Worm (Caenorhabditis elegans) whole organism, midembryonic: ENCODE results near the gene W10C6.2.
"Not testable (repeated sequence)": the region's sequence is repeated elsewhere in the genome, so short reads cannot be mapped to it uniquely, and the experiment has no call there.

Source experiments
- T22C8.4 ChIP-seq: fragments of 200-800 bp; sonication (Bioruptor generic); IDR thresholded peaks from 2 replicates; pipeline ENCODE4 v1.3.6; 2022; ENCODE audit warnings: missing genetic modification characterization, missing compliant biosample characterization
- cog-1 ChIP-seq: sonication (generic microtip); optimal IDR thresholded peaks from 2 replicates; lab custom pipeline; 2016; ENCODE audit warnings: missing genetic modification characterization, missing compliant biosample characterization
- flt-1 ChIP-seq: fragments of 200-800 bp; sonication (Bioruptor generic); IDR thresholded peaks from 2 replicates; pipeline ENCODE4 v1.3.6; 2022; ENCODE audit warnings: missing genetic modification characterization, missing compliant biosample characterization
- klf-2 ChIP-seq: fragments of 200-800 bp; sonication (Bioruptor generic); conservative IDR thresholded peaks from 2 replicates; pipeline ENCODE4 v1.3.6; 2022; ENCODE audit warnings: missing genetic modification reagents, missing genetic modification characterization, missing compliant biosample characterization
- med-1 ChIP-seq: sonication (generic microtip); optimal IDR thresholded peaks from 2 replicates; lab custom pipeline; 2017; ENCODE audit warnings: missing genetic modification characterization, mild to moderate bottlenecking, missing compliant biosample characterization, antibody characterized with exemption, missing genetic modification reagents; ENCODE audit not compliant: insufficient read depth
- ref-1 ChIP-seq: fragments of 200-800 bp; sonication (Bioruptor generic); conservative IDR thresholded peaks from 2 replicates; pipeline ENCODE4 v1.3.6; 2022; ENCODE audit warnings: missing genetic modification reagents, missing genetic modification characterization, missing compliant biosample characterization
- tab-1 ChIP-seq: fragments of 200-800 bp; sonication (Bioruptor generic); IDR thresholded peaks from 2 replicates; pipeline ENCODE4 v1.3.6; 2022; ENCODE audit warnings: missing genetic modification characterization, missing compliant biosample characterization
- ztf-23 ChIP-seq: fragments of 200-800 bp; sonication (Bioruptor generic); IDR thresholded peaks from 2 replicates; pipeline ENCODE4 v1.3.6; 2022; ENCODE audit warnings: missing genetic modification reagents, missing genetic modification characterization, missing compliant biosample characterization
- ztf-29 ChIP-seq: fragments of 200-800 bp; sonication (Bioruptor generic); IDR thresholded peaks from 2 replicates; pipeline ENCODE4 v1.3.6; 2022; ENCODE audit warnings: missing genetic modification reagents, missing genetic modification characterization, missing compliant biosample characterization

Gene W10C6.2

DNA sequence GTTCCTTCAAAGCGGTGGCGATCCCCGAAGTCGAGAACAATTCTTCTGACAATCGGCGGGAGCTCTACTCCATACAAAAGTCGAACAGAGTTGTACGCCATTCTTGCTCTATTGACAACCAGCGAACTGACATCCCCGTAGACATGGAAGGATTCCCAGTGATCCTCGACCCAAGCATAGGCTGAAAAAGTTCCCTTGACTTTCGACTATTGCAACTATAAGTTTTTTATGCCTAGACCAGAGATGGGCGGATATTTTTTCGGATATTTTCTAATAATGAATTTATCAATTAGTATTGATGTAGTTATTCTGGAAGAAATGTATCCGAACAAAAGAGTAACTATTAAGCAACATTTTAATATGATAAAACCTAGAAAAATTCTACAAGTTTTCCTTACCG lies at the start of gene W10C6.2:
Gene W10C6.2 (minus strand): TSS at position 101 of the 400 bp plus-strand sequence.
- not testable (repeated sequence) for TF ChIP-seq flt-1 (GFP tag; lab: Robert Waterston, UW); ztf-29 (GFP tag; lab: Robert Waterston, UW); tab-1

- 0 out of 2 replicates have a peak, but pooled peaks have one; percentile 10 for TF ChIP-seq ztf-23
Measured at ce11 chrII:11168893-11169292, 47.2 kb upstream of the W10C6.2 start.

ce11 chrII:11167039-11167438 lies 45.3 kb upstream of the W10C6.2 start:
- TF ChIP-seq flt-1 (GFP tag; lab: Robert Waterston, UW) (no peak), tab-1 (no peak), ztf-23 (no peak), cog-1 (tag; lab: Kevin White, UChicago) (no peak), ztf-29 (GFP tag; lab: Robert Waterston, UW) (no peak), klf-2 (no peak), med-1 (GFP tag; lab: Kevin White, UChicago) (no peak), T22C8.4 (no peak), ref-1 (GFP tag; lab: Robert Waterston, UW) (no peak)

DNA sequence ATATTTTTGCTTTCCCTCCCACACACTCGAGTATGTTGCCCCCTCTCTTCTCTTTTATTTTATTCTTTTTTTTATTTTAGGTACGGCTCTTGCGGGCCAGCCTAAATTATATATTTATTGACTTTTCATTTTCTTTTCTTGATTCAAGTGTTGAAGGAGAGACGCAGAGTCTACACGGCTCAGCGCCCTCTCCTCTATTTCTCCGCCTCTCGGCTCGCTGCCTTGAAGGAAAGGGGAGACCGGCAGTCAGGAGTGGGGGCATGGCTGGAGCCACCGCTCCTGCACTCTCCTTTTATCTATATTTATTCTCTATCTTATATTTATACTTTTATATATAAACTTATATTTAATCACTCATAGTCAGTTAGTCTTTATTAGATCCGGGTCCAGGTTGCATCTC lies 44.7 kb upstream of the W10C6.2 start:
- TF ChIP-seq T22C8.4: no peak
- TF ChIP-seq tab-1: no peak
- no peak for TF ChIP-seq cog-1 (tag; lab: Kevin White, UChicago)
- TF ChIP-seq med-1 (GFP tag; lab: Kevin White, UChicago): no peak
- TF ChIP-seq flt-1 (GFP tag; lab: Robert Waterston, UW): no peak
- no peak for TF ChIP-seq ref-1 (GFP tag; lab: Robert Waterston, UW)
- no peak for TF ChIP-seq klf-2
- TF ChIP-seq ztf-23: no peak
- TF ChIP-seq ztf-29 (GFP tag; lab: Robert Waterston, UW): no peak

DNA sequence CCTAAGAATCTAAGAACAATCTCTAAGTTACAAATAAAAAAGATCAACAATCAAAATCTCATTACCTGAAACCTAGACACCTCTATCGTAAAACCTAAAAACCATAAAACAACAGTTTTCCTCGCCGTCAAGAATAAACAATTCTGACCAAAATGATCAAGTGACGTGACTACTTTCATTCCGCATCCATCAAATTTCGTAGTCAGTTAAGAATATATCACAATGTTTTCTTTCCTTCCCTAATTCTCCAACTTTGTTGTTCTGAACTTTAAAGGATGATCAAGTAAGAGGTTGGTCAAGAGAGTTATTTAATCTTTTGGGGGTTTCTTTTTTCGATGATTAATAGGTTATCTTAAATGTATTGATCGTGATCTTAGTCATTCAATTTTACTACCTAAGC lies 41.6 kb upstream of the W10C6.2 start:
- TF ChIP-seq klf-2: no peak
- no peak for TF ChIP-seq ztf-29 (GFP tag; lab: Robert Waterston, UW)
- TF ChIP-seq flt-1 (GFP tag; lab: Robert Waterston, UW): no peak
- TF ChIP-seq med-1 (GFP tag; lab: Kevin White, UChicago): no peak
- no peak for TF ChIP-seq ztf-23
- TF ChIP-seq ref-1 (GFP tag; lab: Robert Waterston, UW): no peak
- TF ChIP-seq cog-1 (tag; lab: Kevin White, UChicago): no peak
- TF ChIP-seq tab-1: no peak
- TF ChIP-seq T22C8.4: no peak

DNA sequence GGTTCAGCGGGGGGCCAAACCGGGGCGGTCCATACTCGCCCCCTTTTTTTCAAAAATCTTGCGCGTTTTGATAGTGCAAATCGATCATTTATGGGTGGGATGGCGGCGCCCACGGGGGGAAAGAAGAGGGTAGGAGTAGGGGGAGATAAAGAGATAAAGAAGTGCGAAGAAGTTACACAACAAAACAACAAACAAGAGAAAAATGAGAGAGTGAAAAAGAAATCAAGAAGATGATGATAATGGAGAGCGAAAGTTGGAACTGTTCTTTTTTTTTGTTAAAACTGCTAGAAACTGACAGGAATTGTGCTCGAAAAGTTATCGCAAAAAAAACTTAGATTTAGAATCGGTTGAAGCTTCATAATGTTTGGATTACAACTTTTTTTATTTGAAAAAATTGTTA lies 40.7 kb upstream of the W10C6.2 start, which contains the start of gene ptr-13:
Gene ptr-13 (minus strand): TSS at position 92 of the 400 bp plus-strand sequence.
- no peak for TF ChIP-seq flt-1 (GFP tag; lab: Robert Waterston, UW)
- TF ChIP-seq ztf-29 (GFP tag; lab: Robert Waterston, UW): no peak
- no peak for TF ChIP-seq tab-1
- TF ChIP-seq med-1 (GFP tag; lab: Kevin White, UChicago): no peak
- no peak for TF ChIP-seq klf-2
- TF ChIP-seq ref-1 (GFP tag; lab: Robert Waterston, UW): no peak
- no peak for TF ChIP-seq cog-1 (tag; lab: Kevin White, UChicago)
- no peak for TF ChIP-seq ztf-23
- no peak for TF ChIP-seq T22C8.4

DNA sequence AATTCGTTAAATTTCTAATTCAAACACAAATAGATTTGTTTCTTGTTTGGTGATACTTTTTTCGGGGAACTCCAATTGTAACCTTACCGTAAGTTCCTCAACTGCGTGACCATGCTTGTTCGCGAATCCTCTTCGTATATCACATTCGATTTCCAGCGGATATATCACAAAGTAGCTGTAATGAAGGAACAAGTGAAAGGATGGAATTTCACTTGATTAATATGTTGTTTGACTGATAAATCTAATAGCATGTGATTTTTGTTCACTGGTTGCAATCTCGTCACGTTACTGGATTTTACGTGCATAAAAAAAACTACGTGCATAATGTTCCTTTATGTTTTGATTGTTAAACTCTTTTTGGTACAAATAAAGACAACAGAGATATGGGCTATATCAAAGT lies 40.0 kb upstream of the W10C6.2 start:
- TF ChIP-seq ref-1 (GFP tag; lab: Robert Waterston, UW) (no peak), flt-1 (GFP tag; lab: Robert Waterston, UW) (no peak), ztf-23 (no peak), T22C8.4 (no peak), klf-2 (no peak), cog-1 (tag; lab: Kevin White, UChicago) (no peak), tab-1 (no peak), med-1 (GFP tag; lab: Kevin White, UChicago) (no peak), ztf-29 (GFP tag; lab: Robert Waterston, UW) (no peak)

ce11 chrII:11157660-11158059 lies 36.0 kb upstream of the W10C6.2 start:
- TF ChIP-seq flt-1 (GFP tag; lab: Robert Waterston, UW) (peak; percentile 86), ref-1 (GFP tag; lab: Robert Waterston, UW) (peak; percentile 58; the same call in 1 of the 2 replicates), tab-1 (peak; percentile 84), cog-1 (tag; lab: Kevin White, UChicago) (no peak), med-1 (GFP tag; lab: Kevin White, UChicago) (no peak), ztf-23 (peak; percentile 78), ztf-29 (GFP tag; lab: Robert Waterston, UW) (peak; percentile 78), T22C8.4 (peak; percentile 60; the same call in 1 of the 2 replicates), klf-2 (peak; percentile 74)

DNA sequence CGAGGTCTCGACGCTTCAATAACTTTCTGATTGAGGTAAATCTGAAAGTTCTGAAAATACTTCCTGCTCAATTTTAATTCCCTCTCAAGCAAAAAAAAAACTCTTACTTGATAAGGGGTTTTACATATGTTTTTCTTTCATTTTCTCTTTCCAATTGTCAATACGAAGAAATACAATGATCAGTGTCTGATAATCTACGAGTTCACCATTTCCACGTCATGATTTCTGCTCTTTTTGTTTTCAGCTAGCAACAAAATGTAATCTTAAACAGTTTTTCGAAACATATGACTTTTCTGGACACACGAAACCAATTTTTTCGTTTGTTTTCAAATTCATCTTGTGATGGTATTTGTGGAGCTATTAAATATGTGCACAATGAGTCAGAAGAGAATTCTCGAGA lies 34.5 kb upstream of the W10C6.2 start:
- TF ChIP-seq klf-2 (no peak), ref-1 (GFP tag; lab: Robert Waterston, UW) (no peak), flt-1 (GFP tag; lab: Robert Waterston, UW) (no peak), cog-1 (tag; lab: Kevin White, UChicago) (no peak), ztf-23 (no peak), ztf-29 (GFP tag; lab: Robert Waterston, UW) (no peak), T22C8.4 (no peak), tab-1 (no peak), med-1 (GFP tag; lab: Kevin White, UChicago) (no peak)

DNA sequence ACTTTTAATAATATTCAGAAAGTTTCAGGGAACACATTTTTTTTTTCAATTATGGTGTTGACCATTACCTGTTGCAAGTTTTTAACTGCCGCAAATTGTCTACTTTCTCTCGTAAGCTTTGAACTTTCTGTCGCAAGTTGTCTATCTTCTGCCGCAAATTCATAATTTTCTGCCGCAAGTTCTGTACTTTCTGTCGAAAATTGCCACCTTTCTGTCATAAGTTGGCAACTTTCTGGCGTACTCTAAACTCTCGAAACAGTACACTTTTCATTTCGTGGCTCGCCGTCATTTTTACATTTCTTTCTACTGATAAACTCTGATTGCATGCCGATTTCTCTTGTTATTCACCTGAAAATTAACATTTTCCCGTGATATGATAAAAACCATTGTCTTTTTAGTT lies 33.7 kb upstream of the W10C6.2 start:
- TF ChIP-seq ztf-23 (no peak), flt-1 (GFP tag; lab: Robert Waterston, UW) (no peak), klf-2 (no peak), T22C8.4 (no peak), med-1 (GFP tag; lab: Kevin White, UChicago) (no peak), ztf-29 (GFP tag; lab: Robert Waterston, UW) (no peak), ref-1 (GFP tag; lab: Robert Waterston, UW) (no peak), tab-1 (no peak), cog-1 (tag; lab: Kevin White, UChicago) (no peak)
